Worm (Caenorhabditis elegans): Measurements from ENCODE around the gene dnc-1.
"Not testable (repeated sequence)": the region's sequence is repeated elsewhere in the genome, so short reads cannot be mapped to it uniquely, and the experiment has no call there.

Gene dnc-1

ce11 chrIV:10933062-10933552 is at the start of gene dnc-1, which contains the start of gene lsm-7:
Gene dnc-1, minus strand, starts transcription at chrIV:10933203.
Gene lsm-7, plus strand, starts transcription at chrIV:10933502.
- peak; percentile 81 for TF ChIP-seq W03F9.2 (tag; optimal IDR thresholded peaks at IDR 0.05)
- TF ChIP-seq dao-5 (tag; optimal IDR thresholded peaks at IDR 0.05), result no peak
- TF ChIP-seq him-1 (tag; optimal IDR thresholded peaks at IDR 0.05), result peak; percentile 21

- TF ChIP-seq W03F9.2 (tag; optimal IDR thresholded peaks at IDR 0.05), result no peak
- no peak for TF ChIP-seq him-1 (tag; optimal IDR thresholded peaks at IDR 0.05)
- TF ChIP-seq dao-5 (tag; optimal IDR thresholded peaks at IDR 0.05), result no peak
Observed at ce11 chrIV:10981761-10982160, 48.8 kb upstream of the dnc-1 start, which contains the start of gene Y43E12A.2. Gene Y43E12A.2, plus strand, starts transcription at chrIV:10982061.

- TF ChIP-seq W03F9.2 (tag; optimal IDR thresholded peaks at IDR 0.05), result no peak
- no peak for TF ChIP-seq him-1 (tag; optimal IDR thresholded peaks at IDR 0.05)
- no peak for TF ChIP-seq dao-5 (tag; optimal IDR thresholded peaks at IDR 0.05)
Observed at ce11 chrIV:10980628-10981027, 47.6 kb upstream of the dnc-1 start.

ce11 chrIV:10979689-10980088 is 46.7 kb upstream of the dnc-1 start:
- no peak for TF ChIP-seq dao-5 (tag; optimal IDR thresholded peaks at IDR 0.05)
- no peak for TF ChIP-seq W03F9.2 (tag; optimal IDR thresholded peaks at IDR 0.05)
- no peak for TF ChIP-seq him-1 (tag; optimal IDR thresholded peaks at IDR 0.05)

- TF ChIP-seq W03F9.2 (tag; optimal IDR thresholded peaks at IDR 0.05), result no peak
- no peak for TF ChIP-seq him-1 (tag; optimal IDR thresholded peaks at IDR 0.05)
- no peak for TF ChIP-seq dao-5 (tag; optimal IDR thresholded peaks at IDR 0.05)
Observed at ce11 chrIV:10978641-10979040, 45.6 kb upstream of the dnc-1 start.

ce11 chrIV:10975968-10976367 is 43.0 kb upstream of the dnc-1 start:
- TF ChIP-seq dao-5 (tag; optimal IDR thresholded peaks at IDR 0.05), result no peak
- TF ChIP-seq W03F9.2 (tag; optimal IDR thresholded peaks at IDR 0.05), result no peak
- TF ChIP-seq him-1 (tag; optimal IDR thresholded peaks at IDR 0.05), result no peak

- TF ChIP-seq him-1 (tag; optimal IDR thresholded peaks at IDR 0.05) (no peak), dao-5 (tag; optimal IDR thresholded peaks at IDR 0.05) (no peak), W03F9.2 (tag; optimal IDR thresholded peaks at IDR 0.05) (no peak)
Observed at ce11 chrIV:10971636-10972199, 38.7 kb upstream of the dnc-1 start.

- TF ChIP-seq dao-5 (tag; optimal IDR thresholded peaks at IDR 0.05), result no peak
- TF ChIP-seq him-1 (tag; optimal IDR thresholded peaks at IDR 0.05), result no peak
- TF ChIP-seq W03F9.2 (tag; optimal IDR thresholded peaks at IDR 0.05), result no peak
Observed at ce11 chrIV:10970767-10971166, 37.8 kb upstream of the dnc-1 start.

- TF ChIP-seq dao-5 (tag; optimal IDR thresholded peaks at IDR 0.05) (no peak), W03F9.2 (tag; optimal IDR thresholded peaks at IDR 0.05) (no peak), him-1 (tag; optimal IDR thresholded peaks at IDR 0.05) (no peak)
Observed at ce11 chrIV:10970333-10970732, 37.3 kb upstream of the dnc-1 start.

ce11 chrIV:10966359-10966758 is 33.4 kb upstream of the dnc-1 start, which contains the start of the genes aqp-3 and Y69E1A.8:
Gene aqp-3, minus strand, starts transcription at chrIV:10966459.
Gene Y69E1A.8, plus strand, starts transcription at chrIV:10966604.
- TF ChIP-seq him-1 (tag; optimal IDR thresholded peaks at IDR 0.05), result no peak
- TF ChIP-seq W03F9.2 (tag; optimal IDR thresholded peaks at IDR 0.05), result no peak
- TF ChIP-seq dao-5 (tag; optimal IDR thresholded peaks at IDR 0.05), result no peak

ce11 chrIV:10964688-10965087 is 31.7 kb upstream of the dnc-1 start:
- TF ChIP-seq him-1 (tag; optimal IDR thresholded peaks at IDR 0.05) (no peak), W03F9.2 (tag; optimal IDR thresholded peaks at IDR 0.05) (no peak), dao-5 (tag; optimal IDR thresholded peaks at IDR 0.05) (no peak)

- TF ChIP-seq W03F9.2 (tag; optimal IDR thresholded peaks at IDR 0.05) (no peak), dao-5 (tag; optimal IDR thresholded peaks at IDR 0.05) (no peak), him-1 (tag; optimal IDR thresholded peaks at IDR 0.05) (no peak)
Observed at ce11 chrIV:10958230-10958588, 25.2 kb upstream of the dnc-1 start, which contains the start of gene sri-19. Gene sri-19, plus strand, starts transcription at chrIV:10958372.

- TF ChIP-seq W03F9.2 (tag; optimal IDR thresholded peaks at IDR 0.05) (no peak), him-1 (tag; optimal IDR thresholded peaks at IDR 0.05) (no peak), dao-5 (tag; optimal IDR thresholded peaks at IDR 0.05) (no peak)
Observed at ce11 chrIV:10957583-10958229, 24.7 kb upstream of the dnc-1 start, which contains the start of gene Y69E1A.5. Gene Y69E1A.5, minus strand, starts transcription at chrIV:10957655.

- not testable (repeated sequence) for TF ChIP-seq W03F9.2, him-1, dao-5 (tag; optimal IDR thresholded peaks at IDR 0.05)
Observed at ce11 chrIV:10954955-10955354, 22.0 kb upstream of the dnc-1 start, which contains the start of gene Y69E1A.4. Gene Y69E1A.4, plus strand, starts transcription at chrIV:10955255.

All from whole organism, L4/young adult.